Fruit fly (Drosophila melanogaster): Measurements from ENCODE around the gene MBD-like.

MBD-like gene

DNA sequence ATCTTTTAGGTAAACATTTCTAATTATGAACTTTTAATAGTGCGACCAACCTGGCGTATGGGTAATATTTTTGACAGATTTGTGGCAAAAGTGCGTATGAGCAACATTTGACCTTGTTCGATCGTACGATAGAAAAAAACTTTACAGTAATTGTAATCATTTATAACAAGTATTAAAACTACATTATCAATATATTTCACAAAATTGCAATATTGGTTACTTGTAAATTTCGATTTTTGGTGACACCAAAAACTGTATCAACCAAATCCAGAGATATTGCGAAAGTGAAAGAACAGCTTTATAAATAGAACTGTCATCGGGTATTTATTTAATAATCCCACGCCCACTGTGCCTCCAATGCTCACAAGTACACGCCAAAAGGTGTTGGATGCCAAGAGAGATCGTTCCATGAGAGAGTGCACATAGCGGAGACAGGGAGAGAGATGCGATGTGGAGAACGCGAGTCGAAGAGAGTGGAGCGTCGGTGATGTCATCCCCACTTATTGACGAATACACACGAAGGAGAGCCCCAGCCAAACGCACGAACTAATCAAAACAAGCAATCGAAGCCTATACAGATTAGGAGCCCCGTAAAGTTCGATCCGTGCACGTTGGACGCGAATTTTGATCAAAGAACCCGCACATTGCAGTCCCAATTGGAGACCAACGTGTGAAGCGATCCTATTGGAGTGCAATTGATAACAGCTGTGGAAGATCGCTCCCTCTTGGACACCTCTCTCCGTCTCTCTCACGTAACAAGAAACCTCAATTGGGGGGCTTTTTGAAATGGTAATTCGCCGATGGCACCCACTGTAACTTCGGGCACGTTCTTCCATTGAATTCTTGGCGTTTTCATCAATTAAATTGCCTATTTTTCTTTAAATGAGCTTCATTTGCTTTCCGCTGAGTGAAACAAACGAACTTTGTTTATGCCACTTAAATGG lies 26.1 kb upstream of the MBD-like start (continued):
- TF ChIP-seq rgr (GFP tag; optimal IDR thresholded peaks at IDR 0.05) (peak; percentile 95), GATAd (GFP tag; optimal IDR thresholded peaks at IDR 0.05) (peak; percentile 54), Rel (GFP tag; optimal IDR thresholded peaks at IDR 0.05) (peak; percentile 69), Rel (tag; optimal IDR thresholded peaks at IDR 0.05) (peak; percentile 74), Dfd (GFP tag; optimal IDR thresholded peaks at IDR 0.05) (no peak), usp (GFP tag; optimal IDR thresholded peaks at IDR 0.05) (peak; percentile 18), fru (GFP tag; optimal IDR thresholded peaks at IDR 0.05) (peak; percentile 98), Vsx2 (GFP tag; optimal IDR thresholded peaks at IDR 0.05; ENCODE audit: partially characterized antibody) (peak; percentile 87), Hr78 (GFP tag; optimal IDR thresholded peaks at IDR 0.05) (no peak)

DNA sequence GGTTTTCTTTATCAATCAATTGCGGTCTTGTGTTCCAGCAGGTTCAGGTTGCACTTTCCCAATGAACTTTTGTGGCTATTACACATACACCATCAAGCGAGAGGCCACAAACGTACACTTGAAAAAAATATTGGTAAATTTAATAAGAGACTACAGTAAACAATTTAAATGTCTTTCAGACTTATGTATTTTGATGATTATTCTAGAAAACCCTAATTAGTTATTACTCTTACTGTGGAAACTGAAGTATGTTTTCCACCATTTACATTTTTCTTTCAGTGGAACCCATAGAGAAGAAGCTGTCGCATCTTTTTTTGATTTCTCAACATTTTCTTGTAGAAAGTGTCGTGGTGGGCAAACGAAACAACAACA lies 25.4 kb upstream of the MBD-like start:
- TF ChIP-seq Myc (optimal IDR thresholded peaks at IDR 0.05) (no peak), rgr (GFP tag; optimal IDR thresholded peaks at IDR 0.05) (peak; percentile 90), CrebA (GFP tag; optimal IDR thresholded peaks at IDR 0.05; ENCODE audit: borderline replicate concordance) (no peak), Dfd (GFP tag; optimal IDR thresholded peaks at IDR 0.05) (no peak), Jra (GFP tag; optimal IDR thresholded peaks at IDR 0.05) (peak; percentile 65), woc (GFP tag; optimal IDR thresholded peaks at IDR 0.05) (peak; percentile 66), N (GFP tag; optimal IDR thresholded peaks at IDR 0.05) (no peak), Mio (GFP tag; optimal IDR thresholded peaks at IDR 0.05) (no peak), Rel (GFP tag; optimal IDR thresholded peaks at IDR 0.05) (no peak), Rel (tag; optimal IDR thresholded peaks at IDR 0.05) (no peak), psq (GFP tag; optimal IDR thresholded peaks at IDR 0.05) (peak; percentile 66), Sp1 (GFP tag; optimal IDR thresholded peaks at IDR 0.05) (peak; percentile 84), dsf (GFP tag; optimal IDR thresholded peaks at IDR 0.05; ENCODE audit: borderline replicate concordance) (peak; percentile 69), Hr78 (GFP tag; optimal IDR thresholded peaks at IDR 0.05) (no peak), tai (GFP tag; optimal IDR thresholded peaks at IDR 0.05) (peak; percentile 81), foxo (GFP tag; optimal IDR thresholded peaks at IDR 0.05) (peak in 1 of 2 experiments; percentile 84), jim (GFP tag; optimal IDR thresholded peaks at IDR 0.05) (no peak), h (GFP tag; optimal IDR thresholded peaks at IDR 0.05) (peak; percentile 77), HLH106 (tag; optimal IDR thresholded peaks at IDR 0.05) (peak; percentile 80), Dif (GFP tag; optimal IDR thresholded peaks at IDR 0.05; ENCODE audit: partially characterized antibody) (no peak), pan (optimal IDR thresholded peaks at IDR 0.05) (no peak), usp (GFP tag; optimal IDR thresholded peaks at IDR 0.05) (no peak), CG32264 (GFP tag; optimal IDR thresholded peaks at IDR 0.05) (peak; percentile 70), sage (GFP tag; optimal IDR thresholded peaks at IDR 0.05) (peak; percentile 50), OdsH (GFP tag; optimal IDR thresholded peaks at IDR 0.05) (peak; percentile 85), CG9705 (GFP tag; optimal IDR thresholded peaks at IDR 0.05) (peak; percentile 7), brk (GFP tag; optimal IDR thresholded peaks at IDR 0.05) (peak; percentile 77), dmrt93B (GFP tag; optimal IDR thresholded peaks at IDR 0.05) (peak; percentile 63), br (GFP tag; optimal IDR thresholded peaks at IDR 0.05) (peak; percentile 87), Hr83 (GFP tag; optimal IDR thresholded peaks at IDR 0.05; ENCODE audit: poor library complexity, severe bottlenecking) (no peak), sv (GFP tag; optimal IDR thresholded peaks at IDR 0.05) (peak; percentile 85), dl (GFP tag; optimal IDR thresholded peaks at IDR 0.05; ENCODE audit: insufficient read depth in 1 of 2, partially characterized antibody in 2 of 2) (no peak), lola (GFP tag; optimal IDR thresholded peaks at IDR 0.05) (no peak), Abd-B (GFP tag; optimal IDR thresholded peaks at IDR 0.05) (no peak), Hnf4 (GFP tag; optimal IDR thresholded peaks at IDR 0.05) (peak; percentile 87), GATAd (GFP tag; optimal IDR thresholded peaks at IDR 0.05) (peak; percentile 6), fru (GFP tag; optimal IDR thresholded peaks at IDR 0.05) (peak; percentile 89), Vsx2 (GFP tag; optimal IDR thresholded peaks at IDR 0.05; ENCODE audit: partially characterized antibody) (no peak), ey (GFP tag; optimal IDR thresholded peaks at IDR 0.05) (peak; percentile 88)

All from whole organism, wandering third instar larva.